Worm (Caenorhabditis elegans) whole organism, late embryonic: ENCODE measurements around the gene W02H5.19.

Experiments used
- C08G9.2 ChIP-seq: sonication (generic microtip); optimal IDR thresholded peaks from 2 replicates; lab custom pipeline; 2016; ENCODE audit warnings: mild to moderate bottlenecking, missing genetic modification characterization, moderate library complexity, missing compliant biosample characterization
- C38D4.7 ChIP-seq: fragments of 200-800 bp; sonication (Bioruptor generic); optimal IDR thresholded peaks from 2 replicates; lab custom pipeline; 2018; ENCODE audit warnings: mild to moderate bottlenecking, missing genetic modification characterization, moderate library complexity, missing compliant biosample characterization
- ahr-1 ChIP-seq: sonication (generic microtip); optimal IDR thresholded peaks from 2 replicates; lab custom pipeline; 2016; ENCODE audit warnings: missing genetic modification characterization, missing compliant biosample characterization
- ama-1 ChIP-seq: fragments of 150-350 bp; optimal IDR thresholded peaks from 2 replicates; lab custom pipeline; 2014
- ceh-14 ChIP-seq: sonication (generic microtip); optimal IDR thresholded peaks from 2 replicates; lab custom pipeline; 2016; ENCODE audit warnings: missing genotype, missing genetic modification characterization, missing compliant biosample characterization
- ceh-18 ChIP-seq: sonication (generic microtip); optimal IDR thresholded peaks from 2 replicates; lab custom pipeline; 2016; ENCODE audit warnings: missing genetic modification characterization, missing compliant biosample characterization
- ceh-19 ChIP-seq: fragments of 200-800 bp; sonication (Bioruptor generic); optimal IDR thresholded peaks from 2 replicates; lab custom pipeline; 2018; ENCODE audit warnings: mild to moderate bottlenecking, missing genetic modification characterization, missing compliant biosample characterization
- ceh-34 ChIP-seq: sonication (generic microtip); optimal IDR thresholded peaks from 2 replicates; lab custom pipeline; 2016; ENCODE audit warnings: mild to moderate bottlenecking, missing genetic modification characterization, missing compliant biosample characterization
- ceh-45 ChIP-seq: fragments of 200-800 bp; sonication (Bioruptor generic); IDR thresholded peaks from 2 replicates; pipeline ENCODE4 v1.3.6; 2022; ENCODE audit warnings: missing genetic modification reagents, missing genetic modification characterization, missing compliant biosample characterization
- ceh-48 ChIP-seq: sonication (generic microtip); optimal IDR thresholded peaks from 2 replicates; lab custom pipeline; 2016; ENCODE audit warnings: missing genetic modification characterization, inconsistent platforms, missing compliant biosample characterization
- ceh-6 ChIP-seq: fragments of 200-800 bp; sonication (Bioruptor generic); optimal IDR thresholded peaks from 2 replicates; lab custom pipeline; 2018; ENCODE audit warnings: mild to moderate bottlenecking, missing genetic modification characterization, missing compliant biosample characterization
- che-1 ChIP-seq: sonication (generic microtip); optimal IDR thresholded peaks from 2 replicates; lab custom pipeline; 2016; ENCODE audit warnings: mild to moderate bottlenecking, missing genetic modification characterization, missing compliant biosample characterization
- dve-1 ChIP-seq: sonication (generic microtip); optimal IDR thresholded peaks from 2 replicates; lab custom pipeline; 2017; ENCODE audit warnings: antibody characterized with exemption, mild to moderate bottlenecking, missing genetic modification characterization, missing compliant biosample characterization
- elt-2 ChIP-seq: sonication (generic microtip); optimal IDR thresholded peaks from 2 replicates; lab custom pipeline; 2016; ENCODE audit warnings: missing genetic modification reagents, missing genetic modification characterization, missing compliant biosample characterization
- elt-4 ChIP-seq: sonication (generic microtip); optimal IDR thresholded peaks from 2 replicates; lab custom pipeline; 2016; ENCODE audit warnings: missing genetic modification characterization, missing compliant biosample characterization
- ets-4 ChIP-seq: sonication (generic microtip); optimal IDR thresholded peaks from 2 replicates; lab custom pipeline; 2016; ENCODE audit warnings: missing genetic modification characterization, missing compliant biosample characterization
- eyg-1 ChIP-seq: sonication (generic microtip); optimal IDR thresholded peaks from 2 replicates; lab custom pipeline; 2016; ENCODE audit warnings: missing genotype, missing genetic modification characterization, missing compliant biosample characterization
- fax-1 ChIP-seq: sonication (generic microtip); optimal IDR thresholded peaks from 2 replicates; lab custom pipeline; 2016; ENCODE audit warnings: missing genotype, missing genetic modification characterization, missing compliant biosample characterization
- fkh-10 ChIP-seq: fragments of 150-350 bp; optimal IDR thresholded peaks from 2 replicates; lab custom pipeline; 2014; ENCODE audit warnings: missing biosample characterization, missing genetic modification reagents, missing genetic modification characterization
- gmeb-2 ChIP-seq: sonication (generic microtip); optimal IDR thresholded peaks from 2 replicates; lab custom pipeline; 2016; ENCODE audit warnings: missing genetic modification characterization, inconsistent platforms, missing compliant biosample characterization
- hlh-13 ChIP-seq: fragments of 200-800 bp; sonication (Bioruptor generic); optimal IDR thresholded peaks from 2 replicates; lab custom pipeline; 2018; ENCODE audit warnings: mild to moderate bottlenecking, missing genetic modification characterization, missing compliant biosample characterization
- hlh-15 ChIP-seq: sonication (generic microtip); optimal IDR thresholded peaks from 2 replicates; lab custom pipeline; 2016; ENCODE audit warnings: missing genetic modification characterization, missing compliant biosample characterization
- hlh-30 ChIP-seq: sonication (generic microtip); optimal IDR thresholded peaks from 2 replicates; lab custom pipeline; 2017; ENCODE audit warnings: antibody characterized with exemption, missing genetic modification characterization, missing compliant biosample characterization; ENCODE audit not compliant: insufficient read depth
- hlh-6 ChIP-seq: sonication (generic microtip); optimal IDR thresholded peaks from 2 replicates; lab custom pipeline; 2016; ENCODE audit warnings: missing genotype, missing genetic modification characterization, missing compliant biosample characterization
- hlh-8 ChIP-seq: sonication (generic microtip); optimal IDR thresholded peaks from 2 replicates; lab custom pipeline; 2016; ENCODE audit warnings: missing genotype, missing genetic modification characterization, missing compliant biosample characterization
- madf-2 ChIP-seq: sonication (generic microtip); optimal IDR thresholded peaks from 2 replicates; lab custom pipeline; 2017; ENCODE audit warnings: missing genetic modification characterization, missing compliant biosample characterization
- mec-3 ChIP-seq: sonication (generic microtip); optimal IDR thresholded peaks from 2 replicates; lab custom pipeline; 2016; ENCODE audit warnings: borderline replicate concordance, missing genetic modification characterization, missing compliant biosample characterization
- nhr-11 ChIP-seq: fragments of 150-350 bp; optimal IDR thresholded peaks from 2 replicates; lab custom pipeline; 2014; ENCODE audit warnings: missing biosample characterization, missing genetic modification characterization
- nhr-232 ChIP-seq: sonication (generic microtip); optimal IDR thresholded peaks from 2 replicates; lab custom pipeline; 2016; ENCODE audit warnings: missing genetic modification characterization, missing compliant biosample characterization
- pag-3 ChIP-seq: sonication (generic microtip); optimal IDR thresholded peaks from 2 replicates; lab custom pipeline; 2016; ENCODE audit warnings: missing compliant biosample characterization, missing genetic modification characterization, borderline replicate concordance
- pat-9 ChIP-seq: fragments of 200-800 bp; sonication (Bioruptor generic); optimal IDR thresholded peaks from 2 replicates; lab custom pipeline; 2018; ENCODE audit warnings: mild to moderate bottlenecking, missing genetic modification characterization, moderate library complexity, missing compliant biosample characterization
- pax-1 ChIP-seq: fragments of 150-350 bp; optimal IDR thresholded peaks from 2 replicates; lab custom pipeline; 2014; ENCODE audit warnings: missing biosample characterization, missing genetic modification characterization
- pha-2 ChIP-seq: sonication (generic microtip); optimal IDR thresholded peaks from 2 replicates; lab custom pipeline; 2017; ENCODE audit warnings: mild to moderate bottlenecking, missing genetic modification characterization, missing compliant biosample characterization
- pha-4 ChIP-seq: fragments of 150-350 bp; optimal IDR thresholded peaks from 2 replicates; lab custom pipeline; 2018; ENCODE audit warnings: missing biosample characterization, missing genetic modification reagents, missing genetic modification characterization
- pqm-1 ChIP-seq: sonication (generic microtip); optimal IDR thresholded peaks from 2 replicates; lab custom pipeline; 2016; ENCODE audit warnings: missing genetic modification characterization, missing compliant biosample characterization
- ref-2 ChIP-seq: sonication (generic microtip); optimal IDR thresholded peaks from 2 replicates; lab custom pipeline; 2016; ENCODE audit warnings: missing genetic modification characterization, missing compliant biosample characterization
- rnt-1 ChIP-seq: sonication (generic microtip); optimal IDR thresholded peaks from 2 replicates; lab custom pipeline; 2016; ENCODE audit warnings: missing genetic modification characterization, missing compliant biosample characterization
- sdc-2 ChIP-seq: sonication (generic microtip); optimal IDR thresholded peaks from 2 replicates; lab custom pipeline; 2016; ENCODE audit warnings: missing genotype, missing genetic modification characterization, missing compliant biosample characterization
- sox-2 ChIP-seq: fragments of 200-800 bp; sonication (Bioruptor generic); IDR thresholded peaks from 2 replicates; pipeline ENCODE4 v1.3.6; 2022; ENCODE audit warnings: missing genetic modification reagents, missing genetic modification characterization, missing compliant biosample characterization
- sox-4 ChIP-seq: sonication (generic microtip); optimal IDR thresholded peaks from 2 replicates; lab custom pipeline; 2017; ENCODE audit warnings: mild to moderate bottlenecking, missing genetic modification characterization, inconsistent platforms, missing compliant biosample characterization
- syd-9 ChIP-seq: sonication (generic microtip); optimal IDR thresholded peaks from 2 replicates; lab custom pipeline; 2016; ENCODE audit warnings: mild to moderate bottlenecking, missing genetic modification characterization, moderate library complexity, missing compliant biosample characterization
- unc-3 ChIP-seq, 2 experiments: fragments of 200-800 bp in 1 of 2; sonication (Bioruptor generic) in 1 of 2; sonication (generic microtip) in 1 of 2; conservative IDR thresholded peaks in 1 of 2; optimal IDR thresholded peaks in 1 of 2; 2 replicates each; pipeline versions ENCODE4 v1.3.6 to Lab custom; 2016 to 2022; ENCODE audit warnings: missing compliant biosample characterization in 2 of 2, missing genetic modification characterization in 2 of 2, missing genetic modification reagents in 1 of 2
- unc-42 ChIP-seq: sonication (generic microtip); optimal IDR thresholded peaks from 2 replicates; lab custom pipeline; 2016; ENCODE audit warnings: missing genotype, missing genetic modification characterization, missing compliant biosample characterization
- unc-86 ChIP-seq: sonication (generic microtip); optimal IDR thresholded peaks from 2 replicates; lab custom pipeline; 2016; ENCODE audit warnings: missing genetic modification characterization, missing compliant biosample characterization
- zip-5 ChIP-seq: sonication (generic microtip); optimal IDR thresholded peaks from 2 replicates; lab custom pipeline; 2016; ENCODE audit warnings: missing genetic modification characterization, missing compliant biosample characterization

Gene W02H5.19

DNA sequence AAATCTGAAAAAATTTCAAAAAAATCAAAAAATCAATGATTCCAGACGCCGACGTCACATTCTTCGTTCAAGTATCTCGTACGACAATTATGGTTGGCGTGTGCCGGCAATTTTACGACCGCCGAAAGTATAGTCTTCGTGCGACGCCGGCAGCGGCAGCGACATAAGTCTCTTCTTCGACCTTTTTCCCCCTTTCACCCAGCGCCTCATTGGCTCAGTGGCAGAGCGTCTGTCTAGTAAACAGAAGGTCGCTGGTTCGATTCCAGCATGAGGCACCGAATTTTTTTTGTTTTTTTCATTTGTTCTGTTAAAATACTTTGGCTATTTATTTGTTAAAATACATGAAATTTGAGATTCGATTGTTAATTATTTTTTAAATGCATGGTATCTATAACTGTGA, 35.1 kb downstream of the W02H5.19 start (continued):
- TF ChIP-seq che-1 (tag; lab: Kevin White, UChicago) (peak; percentile 64), pax-1 (tag; lab: Kevin White, UChicago) (no peak), ceh-6 (peak; percentile 26), pqm-1 (tag; lab: Kevin White, UChicago) (no peak), ama-1 (lab: Kevin White, UChicago) (no peak), pha-2 (no peak), unc-3 (GFP tag; conservative IDR thresholded peaks at IDR 0.05; lab: Robert Waterston, UW) (no peak), unc-3 (tag; optimal IDR thresholded peaks at IDR 0.05; lab: Kevin White, UChicago) (peak; percentile 23), nhr-232 (tag; lab: Kevin White, UChicago) (peak; percentile 73), fkh-10 (GFP tag; lab: Kevin White, UChicago) (no peak), nhr-11 (no peak), pat-9 (tag; lab: Kevin White, UChicago) (peak; percentile 17), C08G9.2 (tag; lab: Kevin White, UChicago) (peak; percentile 41), ceh-19 (GFP tag; lab: Kevin White, UChicago) (peak; percentile 38), hlh-30 (tag; lab: Kevin White, UChicago) (no peak), fax-1 (no peak), dve-1 (tag; lab: Kevin White, UChicago) (no peak), sox-4 (tag; lab: Kevin White, UChicago) (peak; percentile 3), hlh-6 (tag; lab: Kevin White, UChicago) (peak; percentile 45), elt-2 (peak; percentile 62), syd-9 (tag; lab: Kevin White, UChicago) (no peak), C38D4.7 (GFP tag; lab: Kevin White, UChicago) (peak; percentile 61), unc-42 (tag; lab: Kevin White, UChicago) (no peak), gmeb-2 (tag; lab: Kevin White, UChicago) (peak; percentile 69)

DNA sequence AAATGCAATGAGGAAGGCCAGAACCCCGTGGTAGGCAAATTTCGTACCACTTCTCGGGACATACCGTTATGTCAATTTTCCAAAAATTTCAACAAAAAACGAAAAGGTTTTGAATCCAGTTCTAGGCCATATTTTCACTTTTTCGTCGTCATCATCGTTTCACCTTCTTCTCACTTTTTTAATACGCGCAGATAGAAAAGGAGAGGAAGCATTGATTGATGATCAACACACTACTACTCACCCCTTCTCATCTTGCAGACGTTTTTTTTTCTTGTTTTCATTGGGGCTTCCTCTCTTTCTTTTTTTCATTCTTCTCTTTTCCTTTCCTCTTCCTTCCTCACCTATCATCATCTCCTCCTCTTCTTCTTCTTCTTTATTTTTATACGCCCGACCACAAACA, 37.0 kb downstream of the W02H5.19 start:
- TF ChIP-seq hlh-6 (tag; lab: Kevin White, UChicago), result no peak
- no peak for TF ChIP-seq ceh-34 (tag; lab: Kevin White, UChicago)
- TF ChIP-seq rnt-1 (tag; lab: Kevin White, UChicago), result no peak
- no peak for TF ChIP-seq sdc-2 (tag; lab: Kevin White, UChicago)
- no peak for TF ChIP-seq pqm-1 (tag; lab: Kevin White, UChicago)
- no peak for TF ChIP-seq zip-5
- TF ChIP-seq dve-1 (tag; lab: Kevin White, UChicago), result no peak
- no peak for TF ChIP-seq ceh-18 (tag; lab: Kevin White, UChicago)
- TF ChIP-seq madf-2 (tag; lab: Kevin White, UChicago), result no peak
- no peak for TF ChIP-seq hlh-30 (tag; lab: Kevin White, UChicago)
- TF ChIP-seq hlh-8 (tag; lab: Kevin White, UChicago), result no peak
- TF ChIP-seq ceh-48 (tag; lab: Kevin White, UChicago), result no peak
- no peak for TF ChIP-seq ets-4
- no peak for TF ChIP-seq sox-2 (GFP tag; lab: Robert Waterston, UW)
- no peak for TF ChIP-seq unc-86 (tag; lab: Kevin White, UChicago)
- TF ChIP-seq pha-4, result no peak
- no peak for TF ChIP-seq hlh-13 (GFP tag; lab: Kevin White, UChicago)
- TF ChIP-seq elt-4 (tag; lab: Kevin White, UChicago), result no peak
- no peak for TF ChIP-seq pag-3 (tag; lab: Kevin White, UChicago)

DNA sequence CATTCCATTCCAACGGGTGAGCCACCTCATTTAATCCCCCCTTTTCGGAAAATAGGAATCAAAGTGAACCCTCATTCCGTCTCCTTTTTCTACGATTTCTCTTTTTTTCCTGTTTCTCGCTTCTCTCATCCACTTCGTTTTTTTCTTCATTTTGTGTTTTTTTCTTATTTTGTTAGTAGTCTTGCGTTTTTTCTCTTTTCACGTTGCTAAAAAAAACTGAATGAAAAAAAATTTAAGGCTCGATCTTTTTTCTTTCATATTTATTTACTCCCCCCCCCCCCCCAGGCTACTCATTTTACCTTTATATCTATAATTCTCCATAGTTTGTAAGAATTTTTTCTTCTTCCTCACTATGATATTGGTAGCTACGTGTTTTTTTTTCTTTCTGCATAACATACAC, 39.0 kb downstream of the W02H5.19 start:
- no peak for TF ChIP-seq ama-1 (lab: Kevin White, UChicago)
- no peak for TF ChIP-seq zip-5
- no peak for TF ChIP-seq ref-2 (tag; lab: Kevin White, UChicago)
- no peak for TF ChIP-seq rnt-1 (tag; lab: Kevin White, UChicago)
- TF ChIP-seq ceh-45 (GFP tag; lab: Robert Waterston, UW), result no peak
- no peak for TF ChIP-seq ceh-14 (tag; lab: Kevin White, UChicago)
- TF ChIP-seq eyg-1 (tag; lab: Kevin White, UChicago), result no peak
- TF ChIP-seq mec-3, result no peak
- TF ChIP-seq ahr-1 (tag; lab: Kevin White, UChicago), result no peak
- no peak for TF ChIP-seq hlh-15 (tag; lab: Kevin White, UChicago)
- TF ChIP-seq, all 69 proteins: peak for 0
